Worm (Caenorhabditis elegans): ENCODE data around the gene srv-34.
"Not testable (repeated sequence)": the region's sequence is repeated elsewhere in the genome, so short reads cannot be mapped to it uniquely, and the experiment has no call there.

DNA sequence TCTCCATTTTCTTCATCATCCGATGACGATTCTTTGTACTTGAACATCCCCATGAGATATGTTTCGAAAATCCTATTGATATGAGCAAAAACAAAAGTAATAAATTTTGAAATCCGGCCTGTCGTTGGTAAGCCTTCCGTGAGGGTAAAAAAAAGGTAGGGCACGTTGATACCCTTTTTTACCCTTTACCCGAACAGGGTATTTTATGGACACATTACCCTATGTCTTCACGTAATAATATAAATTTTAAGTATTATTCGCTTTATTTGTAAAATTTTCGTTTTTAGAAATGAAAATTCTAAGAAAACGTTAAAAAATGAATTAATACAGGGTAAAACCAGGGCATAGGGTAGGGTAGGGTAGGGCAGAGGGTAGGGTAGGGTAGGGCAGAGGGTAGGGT lies 9.2 kb upstream of the srv-34 start, which contains the start of gene F13A7.7:
- not testable (repeated sequence) for TF ChIP-seq him-1, W03F9.2, dao-5 (tag; optimal IDR thresholded peaks at IDR 0.05)

All from whole organism, L4/young adult.